Worm (Caenorhabditis elegans) whole organism, L2 larva: ENCODE results near the gene B0513.4.

ENCODE experiments used
- ZK546.5 ChIP-seq: sonication (generic microtip); optimal IDR thresholded peaks from 2 replicates; lab custom pipeline; 2017; ENCODE audit warnings: missing biosample characterization, missing genetic modification characterization
- aly-2 ChIP-seq: fragments of 150-350 bp; optimal IDR thresholded peaks from 2 replicates; lab custom pipeline; 2014; ENCODE audit warnings: missing biosample characterization, missing genetic modification characterization
- ama-1 ChIP-seq: fragments of 150-350 bp; optimal IDR thresholded peaks from 2 replicates; lab custom pipeline; 2018; ENCODE audit warnings: inconsistent platforms
- ceh-82 ChIP-seq: fragments of 150-350 bp; optimal IDR thresholded peaks from 2 replicates; lab custom pipeline; 2014; ENCODE audit warnings: missing biosample characterization, missing genetic modification characterization
- elt-1 ChIP-seq: fragments of 150-350 bp; optimal IDR thresholded peaks from 2 replicates; lab custom pipeline; 2014; ENCODE audit warnings: missing biosample characterization, missing genetic modification characterization
- nhr-11 ChIP-seq: fragments of 150-350 bp; optimal IDR thresholded peaks from 2 replicates; lab custom pipeline; 2014; ENCODE audit warnings: missing biosample characterization, missing genetic modification characterization
- nhr-129 ChIP-seq: fragments of 150-350 bp; optimal IDR thresholded peaks from 2 replicates; lab custom pipeline; 2014; ENCODE audit warnings: missing biosample characterization, missing genetic modification characterization
- nhr-237 ChIP-seq: fragments of 150-350 bp; optimal IDR thresholded peaks from 2 replicates; lab custom pipeline; 2014; ENCODE audit warnings: missing biosample characterization, missing genetic modification characterization
- nhr-25 ChIP-seq: fragments of 150-350 bp; sonication (generic microtip); optimal IDR thresholded peaks from 3 replicates; lab custom pipeline; 2014; ENCODE audit warnings: missing biosample characterization, missing genetic modification characterization
- peb-1 ChIP-seq: fragments of 150-350 bp; optimal IDR thresholded peaks from 2 replicates; lab custom pipeline; 2014; ENCODE audit warnings: missing biosample characterization, missing genetic modification characterization
- unc-62 ChIP-seq: fragments of 150-350 bp; optimal IDR thresholded peaks from 2 replicates; lab custom pipeline; 2014; ENCODE audit warnings: missing biosample characterization, missing genetic modification reagents, missing genetic modification characterization
- ztf-4 ChIP-seq: fragments of 150-350 bp; optimal IDR thresholded peaks from 2 replicates; lab custom pipeline; 2014; ENCODE audit warnings: missing biosample characterization, missing genetic modification characterization

- TF ChIP-seq unc-62 (GFP tag; lab: Kevin White, UChicago) (no peak), ceh-82 (tag; lab: Kevin White, UChicago) (no peak), ZK546.5 (tag; lab: Kevin White, UChicago) (peak; percentile 52), ama-1 (lab: Kevin White, UChicago) (peak; percentile 57), nhr-11 (no peak), nhr-129 (tag; lab: Kevin White, UChicago) (peak; percentile 96), peb-1 (tag; lab: Kevin White, UChicago) (no peak), ztf-4 (tag; lab: Kevin White, UChicago) (peak; percentile 79), nhr-25 (tag; lab: Kevin White, UChicago) (peak; percentile 83), nhr-237 (tag; lab: Kevin White, UChicago) (no peak), elt-1 (tag; lab: Kevin White, UChicago) (no peak), aly-2 (tag; lab: Kevin White, UChicago) (no peak)
Measured at ce11 chrIV:13881754-13882275, 1.9 kb downstream of the B0513.4 start, which contains the start of gene rpl-29.
